Worm (Caenorhabditis elegans) whole organism, L3 larva: ENCODE results near the gene R09H10.7.

ENCODE experiments used
- ceh-16 ChIP-seq: sonication (generic microtip); optimal IDR thresholded peaks from 2 replicates; lab custom pipeline; 2017; ENCODE audit warnings: missing biosample characterization, missing genetic modification characterization
- ceh-82 ChIP-seq: fragments of 150-350 bp; optimal IDR thresholded peaks from 2 replicates; lab custom pipeline; 2014; ENCODE audit warnings: missing biosample characterization, missing genetic modification characterization
- egl-27 ChIP-seq: sonication (generic microtip); optimal IDR thresholded peaks from 4 replicates; lab custom pipeline; 2017; ENCODE audit warnings: missing biosample characterization, missing genetic modification reagents, missing genetic modification characterization
- fkh-2 ChIP-seq: fragments of 150-350 bp; optimal IDR thresholded peaks from 2 replicates; lab custom pipeline; 2014; ENCODE audit warnings: missing biosample characterization, missing genetic modification reagents, missing genetic modification characterization
- fos-1 ChIP-seq: fragments of 150-350 bp; optimal IDR thresholded peaks from 2 replicates; lab custom pipeline; 2014; ENCODE audit warnings: missing biosample characterization, missing genetic modification characterization
- lin-15B ChIP-seq: fragments of 150-350 bp; optimal IDR thresholded peaks from 2 replicates; lab custom pipeline; 2014; ENCODE audit warnings: missing biosample characterization, missing genetic modification characterization
- mdl-1 ChIP-seq: fragments of 150-350 bp; optimal IDR thresholded peaks from 2 replicates; lab custom pipeline; 2014; ENCODE audit warnings: missing biosample characterization, missing genetic modification characterization
- nfya-1 ChIP-seq: sonication (generic microtip); optimal IDR thresholded peaks from 2 replicates; lab custom pipeline; 2017; ENCODE audit warnings: missing genetic modification characterization, mild to moderate bottlenecking, missing compliant biosample characterization, antibody characterized with exemption, moderate library complexity; ENCODE audit not compliant: insufficient read depth
- pha-4 ChIP-seq: fragments of 150-350 bp; optimal IDR thresholded peaks from 2 replicates; lab custom pipeline; 2014; ENCODE audit warnings: missing biosample characterization, missing genetic modification reagents, missing genetic modification characterization
- skn-1 ChIP-seq: fragments of 150-350 bp; optimal IDR thresholded peaks from 2 replicates; lab custom pipeline; 2014; ENCODE audit warnings: missing biosample characterization, missing genetic modification characterization
- snpc-4 ChIP-seq: fragments of 150-350 bp; optimal IDR thresholded peaks from 2 replicates; lab custom pipeline; 2014; ENCODE audit warnings: missing biosample characterization, missing genetic modification characterization

- TF ChIP-seq snpc-4 (tag; lab: Kevin White, UChicago) (no peak), mdl-1 (tag; lab: Kevin White, UChicago) (no peak), ceh-16 (tag; lab: Kevin White, UChicago) (no peak), egl-27 (no peak), nfya-1 (tag; lab: Kevin White, UChicago) (no peak), ceh-82 (tag; lab: Kevin White, UChicago) (no peak), fos-1 (tag; lab: Kevin White, UChicago) (no peak), pha-4 (no peak), fkh-2 (tag; lab: Kevin White, UChicago) (no peak), skn-1 (no peak), lin-15B (tag; lab: Kevin White, UChicago) (no peak)
These were observed at the start of gene R09H10.7 for ce11 chrIV:10620811-10621210.
